Fruit fly (Drosophila melanogaster) whole organism, wandering third instar larva: ENCODE results near the gene Dup99B.

Experiments used
- Dfd ChIP-seq: fragments of >200 bp; optimal IDR thresholded peaks from 2 replicates; lab custom pipeline; 2017; ENCODE audit warnings: missing biosample characterization, missing genetic modification characterization
- Jra ChIP-seq: sonication (Bioruptor generic); optimal IDR thresholded peaks from 2 replicates; lab custom pipeline; 2016; ENCODE audit warnings: missing biosample characterization, missing genetic modification characterization
- Myc ChIP-seq: fragments of >200 bp; optimal IDR thresholded peaks from 2 replicates; lab custom pipeline; 2017
- OdsH ChIP-seq: fragments of 200-800 bp; sonication (Bioruptor generic); optimal IDR thresholded peaks from 2 replicates; lab custom pipeline; 2016; ENCODE audit warnings: missing biosample characterization, mild to moderate bottlenecking, missing genetic modification characterization
- br ChIP-seq: fragments of 200-800 bp; sonication (Bioruptor generic); optimal IDR thresholded peaks from 2 replicates; lab custom pipeline; 2016; ENCODE audit warnings: missing biosample characterization, missing genetic modification characterization
- brk ChIP-seq: fragments of 200-800 bp; sonication (Bioruptor generic); optimal IDR thresholded peaks from 2 replicates; lab custom pipeline; 2016; ENCODE audit warnings: missing biosample characterization, mild to moderate bottlenecking, missing genetic modification characterization
- dl ChIP-seq, 2 experiments: fragments of 175-275, 200-275 bp in 1 of 2; fragments of 200-275 bp in 1 of 2; sonication (Bioruptor generic); optimal IDR thresholded peaks; lab custom pipeline; 2018; ENCODE audit warnings: mild to moderate bottlenecking in 2 of 2, missing biosample characterization in 2 of 2, missing genetic modification characterization in 2 of 2, moderate library complexity in 2 of 2; ENCODE audit not compliant: partially characterized antibody in 2 of 2, insufficient read depth in 1 of 2
- fru ChIP-seq: fragments of 200-800 bp; sonication (Bioruptor generic); optimal IDR thresholded peaks from 3 replicates; lab custom pipeline; 2016; ENCODE audit warnings: missing biosample characterization, mild to moderate bottlenecking, missing genetic modification characterization
- h ChIP-seq: fragments of 200-800 bp; sonication (Bioruptor generic); optimal IDR thresholded peaks from 3 replicates; lab custom pipeline; 2016; ENCODE audit warnings: missing biosample characterization, mild to moderate bottlenecking, missing genetic modification characterization
- pan ChIP-seq: fragments of >200 bp; optimal IDR thresholded peaks from 2 replicates; lab custom pipeline; 2017
- psq ChIP-seq: fragments of 200-800 bp; sonication (Bioruptor generic); optimal IDR thresholded peaks from 3 replicates; lab custom pipeline; 2017; ENCODE audit warnings: missing biosample characterization, mild to moderate bottlenecking, missing genetic modification characterization, moderate library complexity

- TF ChIP-seq h (GFP tag; lab: Kevin White, UChicago) = no peak
- TF ChIP-seq Dfd (GFP tag; lab: Kevin White, UChicago) = no peak
- TF ChIP-seq dl (GFP tag; optimal IDR thresholded peaks at IDR 0.05; lab: Kevin White, UChicago; ENCODE audit: insufficient read depth in 1 of 2, partially characterized antibody in 2 of 2) = no peak
- TF ChIP-seq pan = no peak
- no peak for TF ChIP-seq br (GFP tag; lab: Kevin White, UChicago)
- no peak for TF ChIP-seq fru (GFP tag; lab: Kevin White, UChicago)
- peak; percentile 35 for TF ChIP-seq psq (GFP tag; lab: Kevin White, UChicago)
- no peak for TF ChIP-seq brk (GFP tag; lab: Kevin White, UChicago)
- TF ChIP-seq Myc = peak; percentile 30
- no peak for TF ChIP-seq OdsH (GFP tag; lab: Kevin White, UChicago)
- no peak for TF ChIP-seq Jra (GFP tag; lab: Kevin White, UChicago)
Observed at dm6 chr3R:29748591-29749303, 33.6 kb upstream of the Dup99B start, which contains the start of the genes ATPsyngamma and yata.
